Worm (Caenorhabditis elegans) whole organism, L1 larva: ENCODE results near the gene klc-1.

ENCODE experiments used
- C34B4.2 ChIP-seq: sonication (generic microtip); optimal IDR thresholded peaks from 2 replicates; lab custom pipeline; 2017; ENCODE audit warnings: mild to moderate bottlenecking, missing genetic modification characterization, missing compliant biosample characterization
- ama-1 ChIP-seq: fragments of 150-350 bp; optimal IDR thresholded peaks from 2 replicates; lab custom pipeline; 2014
- blmp-1 ChIP-seq: fragments of 150-350 bp; optimal IDR thresholded peaks from 2 replicates; lab custom pipeline; 2014; ENCODE audit warnings: missing biosample characterization, missing genetic modification characterization
- ceh-82 ChIP-seq, 3 experiments: fragments of 150-350 bp in 1 of 3; sonication (generic microtip) in 2 of 3; optimal IDR thresholded peaks; 2 replicates each; lab custom pipeline; 2014 to 2017; ENCODE audit warnings: missing biosample characterization in 3 of 3, missing genetic modification characterization in 3 of 3
- elt-2 ChIP-seq: sonication (generic microtip); optimal IDR thresholded peaks from 2 replicates; lab custom pipeline; 2016; ENCODE audit warnings: missing genetic modification characterization, mild to moderate bottlenecking, inconsistent platforms, missing compliant biosample characterization, missing genetic modification reagents
- lsy-2 ChIP-seq, 2 experiments: fragments of 150-350 bp; optimal IDR thresholded peaks; 2 replicates each; lab custom pipeline; 2014; ENCODE audit warnings: missing biosample characterization in 2 of 2, missing genetic modification characterization in 2 of 2
- nhr-28 ChIP-seq: fragments of 150-350 bp; optimal IDR thresholded peaks from 2 replicates; lab custom pipeline; 2014; ENCODE audit warnings: missing biosample characterization, missing genetic modification characterization
- nhr-76 ChIP-seq: sonication (generic microtip); optimal IDR thresholded peaks from 2 replicates; lab custom pipeline; 2017; ENCODE audit warnings: missing biosample characterization, missing genetic modification characterization
- nhr-77 ChIP-seq: fragments of 150-350 bp; optimal IDR thresholded peaks from 2 replicates; lab custom pipeline; 2014; ENCODE audit warnings: missing biosample characterization, missing genetic modification characterization
- nhr-90 ChIP-seq: sonication (generic microtip); optimal IDR thresholded peaks from 2 replicates; lab custom pipeline; 2016; ENCODE audit warnings: mild to moderate bottlenecking, missing genetic modification characterization, missing compliant biosample characterization; ENCODE audit not compliant: poor library complexity
- unc-30 ChIP-seq: sonication (generic microtip); optimal IDR thresholded peaks from 2 replicates; lab custom pipeline; 2017; ENCODE audit warnings: missing biosample characterization, missing genetic modification characterization
- unc-62 ChIP-seq: fragments of 150-350 bp; optimal IDR thresholded peaks from 2 replicates; lab custom pipeline; 2014; ENCODE audit warnings: missing biosample characterization, missing genetic modification reagents, missing genetic modification characterization
- ztf-11 ChIP-seq, 2 experiments: sonication (generic microtip); optimal IDR thresholded peaks; 2 replicates each; lab custom pipeline; 2016 to 2017; ENCODE audit warnings: missing genetic modification characterization in 2 of 2, missing biosample characterization in 1 of 2, missing compliant biosample characterization in 1 of 2

DNA sequence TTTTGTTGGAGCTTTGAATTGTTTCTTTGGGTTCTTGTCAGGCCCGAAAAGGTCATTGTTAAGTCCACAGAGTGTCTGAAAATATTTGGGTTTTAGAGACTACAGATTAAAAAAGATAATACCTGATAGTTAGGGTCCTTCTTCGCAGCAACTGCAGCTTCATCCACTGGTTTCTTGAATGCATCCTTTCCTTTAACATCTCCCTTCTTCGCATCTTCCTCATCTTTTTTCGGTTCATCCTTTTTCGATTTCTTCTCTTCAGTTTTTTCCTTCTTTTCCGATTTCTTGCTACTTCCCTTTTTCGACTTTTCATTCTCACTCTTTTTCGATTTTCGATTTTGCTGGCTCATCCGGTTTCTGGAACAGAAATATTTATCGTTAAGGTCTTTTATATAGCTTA is 20.0 kb downstream of the klc-1 start:
- TF ChIP-seq nhr-90 (tag; lab: Kevin White, UChicago) (no peak), nhr-28 (tag; lab: Kevin White, UChicago) (no peak), C34B4.2 (tag; lab: Kevin White, UChicago) (no peak), ceh-82 (tag; optimal IDR thresholded peaks at IDR 0.05; lab: Kevin White, UChicago) (no peak), blmp-1 (no peak), unc-62 (GFP tag; lab: Kevin White, UChicago) (no peak), unc-30 (tag; lab: Kevin White, UChicago) (no peak), nhr-77 (tag; lab: Kevin White, UChicago) (no peak), nhr-76 (tag; lab: Kevin White, UChicago) (no peak), lsy-2 (tag; optimal IDR thresholded peaks at IDR 0.05; lab: Kevin White, UChicago) (no peak), ama-1 (lab: Kevin White, UChicago) (no peak), ztf-11 (tag; optimal IDR thresholded peaks at IDR 0.05; lab: Kevin White, UChicago) (no peak), elt-2 (tag; lab: Kevin White, UChicago) (no peak)
